Worm (Caenorhabditis elegans): Measurements from ENCODE around the gene pir-1.

Gene pir-1

DNA sequence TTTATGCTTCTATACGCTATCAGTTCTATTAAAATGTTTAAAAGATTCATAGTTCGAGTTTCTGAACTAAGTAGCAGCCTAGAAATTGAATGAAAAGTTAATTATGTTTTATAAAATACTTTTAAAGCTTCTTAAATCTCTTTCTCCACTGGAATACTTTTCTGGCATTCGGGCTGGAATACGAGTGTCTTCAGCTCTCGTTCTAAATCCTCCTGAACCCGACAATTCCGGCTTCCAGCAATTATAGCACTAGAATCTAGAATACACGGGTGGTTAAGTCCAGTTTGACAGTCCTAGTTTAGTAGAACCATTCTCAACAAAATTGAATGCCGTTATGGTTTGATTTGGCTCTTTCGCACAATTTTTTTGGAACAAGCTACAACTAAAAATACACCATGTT, 44.8 kb upstream of the pir-1 start:
- no peak for TF ChIP-seq fkh-10 (GFP tag; optimal IDR thresholded peaks at IDR 0.05)
- peak; percentile 12 for TF ChIP-seq nhr-43 (tag; optimal IDR thresholded peaks at IDR 0.05; ENCODE audit: poor library complexity, severe bottlenecking)
- TF ChIP-seq R02D3.7 (tag; optimal IDR thresholded peaks at IDR 0.05), result no peak
- no peak for TF ChIP-seq nhr-11 (tag; optimal IDR thresholded peaks at IDR 0.05)
- TF ChIP-seq snpc-4 (tag; optimal IDR thresholded peaks at IDR 0.05), result no peak
- TF ChIP-seq nhr-237 (tag; optimal IDR thresholded peaks at IDR 0.05), result no peak
- TF ChIP-seq aly-2 (tag; optimal IDR thresholded peaks at IDR 0.05), result no peak
- TF ChIP-seq pqm-1 (tag; optimal IDR thresholded peaks at IDR 0.05), result no peak
- TF ChIP-seq ZK546.5 (tag; optimal IDR thresholded peaks at IDR 0.05), result no peak
- TF ChIP-seq nhr-23 (tag; optimal IDR thresholded peaks at IDR 0.05), result no peak
- TF ChIP-seq ama-1 (optimal IDR thresholded peaks at IDR 0.05), result no peak
- TF ChIP-seq unc-62 (GFP tag; optimal IDR thresholded peaks at IDR 0.05), result no peak
- TF ChIP-seq ceh-28 (tag; optimal IDR thresholded peaks at IDR 0.05), result peak; percentile 14
- peak; percentile 62 for TF ChIP-seq lsy-12 (tag; optimal IDR thresholded peaks at IDR 0.05)
- no peak for TF ChIP-seq fkh-2 (tag; optimal IDR thresholded peaks at IDR 0.05)
- TF ChIP-seq pha-4 (tag; optimal IDR thresholded peaks at IDR 0.05), result no peak
- no peak for TF ChIP-seq daf-12 (tag; optimal IDR thresholded peaks at IDR 0.05)
- no peak for TF ChIP-seq unc-39 (tag; optimal IDR thresholded peaks at IDR 0.05)
- TF ChIP-seq ztf-4 (tag; optimal IDR thresholded peaks at IDR 0.05), result no peak
- TF ChIP-seq elt-2 (tag; optimal IDR thresholded peaks at IDR 0.05), result no peak
- no peak for TF ChIP-seq ceh-16 (tag; optimal IDR thresholded peaks at IDR 0.05)
- no peak for TF ChIP-seq nhr-25 (tag; optimal IDR thresholded peaks at IDR 0.05)
- TF ChIP-seq fos-1 (tag; optimal IDR thresholded peaks at IDR 0.05), result no peak
- TF ChIP-seq nhr-28 (tag; optimal IDR thresholded peaks at IDR 0.05), result no peak
- no peak for TF ChIP-seq nfya-1 (tag; optimal IDR thresholded peaks at IDR 0.05; ENCODE audit: insufficient read depth)
- no peak for TF ChIP-seq elt-1 (tag; optimal IDR thresholded peaks at IDR 0.05)

DNA sequence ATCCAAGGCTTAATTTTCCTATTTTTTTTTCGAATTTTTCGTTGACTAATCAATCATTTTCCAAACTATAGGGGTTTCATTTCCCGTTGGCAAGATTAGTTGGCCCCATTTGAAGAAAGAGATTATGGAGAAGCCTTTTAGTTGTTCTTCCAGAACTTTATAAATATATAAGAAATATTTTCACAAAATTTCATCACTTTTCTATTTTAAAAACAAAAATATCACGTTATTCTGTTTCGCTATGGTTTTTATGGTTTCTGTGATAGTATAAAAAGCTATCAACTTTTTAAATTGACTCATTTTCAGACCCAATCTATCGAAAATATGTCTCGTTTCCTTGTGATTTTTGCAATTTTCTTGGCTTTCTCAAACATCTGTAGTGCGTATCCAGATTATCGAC, 41.2 kb upstream of the pir-1 start, which contains the start of gene nlp-78:
Gene nlp-78, plus strand, starts transcription at position 301 of the 400 bp plus-strand sequence.
- TF ChIP-seq ceh-16 (tag; optimal IDR thresholded peaks at IDR 0.05) (no peak), fkh-10 (GFP tag; optimal IDR thresholded peaks at IDR 0.05) (no peak), elt-2 (tag; optimal IDR thresholded peaks at IDR 0.05) (no peak), mml-1 (tag; optimal IDR thresholded peaks at IDR 0.05) (no peak), ZK546.5 (tag; optimal IDR thresholded peaks at IDR 0.05) (no peak), elt-1 (tag; optimal IDR thresholded peaks at IDR 0.05) (no peak), nhr-12 (tag; optimal IDR thresholded peaks at IDR 0.05) (no peak), ztf-11 (tag; optimal IDR thresholded peaks at IDR 0.05) (no peak), fkh-2 (tag; optimal IDR thresholded peaks at IDR 0.05) (no peak), pqm-1 (tag; optimal IDR thresholded peaks at IDR 0.05) (no peak), R02D3.7 (tag; optimal IDR thresholded peaks at IDR 0.05) (no peak), nhr-11 (tag; optimal IDR thresholded peaks at IDR 0.05) (no peak), ceh-28 (tag; optimal IDR thresholded peaks at IDR 0.05) (no peak), lsy-12 (tag; optimal IDR thresholded peaks at IDR 0.05) (no peak), nhr-237 (tag; optimal IDR thresholded peaks at IDR 0.05) (no peak), aly-2 (tag; optimal IDR thresholded peaks at IDR 0.05) (no peak), nfya-1 (tag; optimal IDR thresholded peaks at IDR 0.05; ENCODE audit: insufficient read depth) (no peak), ztf-4 (tag; optimal IDR thresholded peaks at IDR 0.05) (no peak)

DNA sequence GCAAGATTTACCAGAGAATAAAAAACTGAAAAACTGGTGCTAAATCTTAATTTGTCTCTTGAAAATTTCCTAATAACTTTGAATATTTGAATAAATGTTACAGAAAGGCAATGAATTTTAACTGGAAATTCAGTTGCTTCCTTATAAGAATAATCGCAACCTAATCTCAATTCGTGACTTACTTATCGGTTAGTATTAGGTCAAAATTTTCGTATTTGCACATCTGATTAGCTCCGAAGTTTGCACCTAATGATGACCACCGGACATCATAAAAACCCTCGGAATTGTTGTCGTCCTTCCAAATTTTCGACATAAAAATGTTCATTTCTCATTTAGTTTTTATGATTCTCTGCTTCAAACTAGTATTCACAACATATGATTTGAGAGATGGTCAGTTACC, 39.3 kb upstream of the pir-1 start, which contains the start of gene C16D2.3:
Gene C16D2.3, plus strand, starts transcription at position 301 of the 400 bp plus-strand sequence.
- TF ChIP-seq nhr-67 (tag; optimal IDR thresholded peaks at IDR 0.05) (no peak), nfya-1 (tag; optimal IDR thresholded peaks at IDR 0.05; ENCODE audit: insufficient read depth) (no peak), nhr-43 (tag; optimal IDR thresholded peaks at IDR 0.05; ENCODE audit: poor library complexity, severe bottlenecking) (no peak), fkh-2 (tag; optimal IDR thresholded peaks at IDR 0.05) (no peak), ceh-9 (tag; optimal IDR thresholded peaks at IDR 0.05) (no peak), jun-1 (tag; optimal IDR thresholded peaks at IDR 0.05) (no peak), snpc-4 (tag; optimal IDR thresholded peaks at IDR 0.05) (no peak), daf-12 (tag; optimal IDR thresholded peaks at IDR 0.05) (no peak), nhr-11 (tag; optimal IDR thresholded peaks at IDR 0.05) (no peak)

DNA sequence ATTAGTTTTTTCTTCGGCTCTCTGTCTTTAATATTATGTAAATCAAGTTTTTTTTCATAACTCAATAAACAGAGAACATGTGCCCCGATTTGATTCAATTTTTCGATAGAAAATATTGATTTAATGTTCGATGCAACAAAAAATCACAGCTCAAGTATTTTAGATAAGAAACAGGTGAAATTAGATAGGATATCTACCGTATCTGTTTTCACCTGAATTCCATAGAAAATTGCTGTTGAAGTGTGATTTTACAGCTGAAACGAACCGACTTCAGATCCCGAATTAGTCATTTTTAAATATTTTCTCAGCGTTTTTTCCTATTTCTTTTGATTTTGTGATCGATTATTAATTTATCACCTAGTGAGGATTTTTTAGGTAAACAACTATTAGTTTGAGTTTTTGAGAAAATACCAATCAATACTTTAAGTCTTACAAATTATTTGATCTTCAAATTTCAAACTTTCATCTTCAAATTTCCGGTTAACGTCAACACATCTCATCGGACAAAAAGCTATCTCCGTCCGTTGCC, 37.9 kb upstream of the pir-1 start, which contains the start of gene Y9C2UA.1:
Gene Y9C2UA.1, plus strand, starts transcription at position 479 of the 529 bp plus-strand sequence.
- no peak for TF ChIP-seq nhr-67 (tag; optimal IDR thresholded peaks at IDR 0.05)
- TF ChIP-seq nhr-25 (tag; optimal IDR thresholded peaks at IDR 0.05), result no peak
- TF ChIP-seq ceh-28 (tag; optimal IDR thresholded peaks at IDR 0.05), result no peak
- no peak for TF ChIP-seq nhr-77 (tag; optimal IDR thresholded peaks at IDR 0.05)

DNA sequence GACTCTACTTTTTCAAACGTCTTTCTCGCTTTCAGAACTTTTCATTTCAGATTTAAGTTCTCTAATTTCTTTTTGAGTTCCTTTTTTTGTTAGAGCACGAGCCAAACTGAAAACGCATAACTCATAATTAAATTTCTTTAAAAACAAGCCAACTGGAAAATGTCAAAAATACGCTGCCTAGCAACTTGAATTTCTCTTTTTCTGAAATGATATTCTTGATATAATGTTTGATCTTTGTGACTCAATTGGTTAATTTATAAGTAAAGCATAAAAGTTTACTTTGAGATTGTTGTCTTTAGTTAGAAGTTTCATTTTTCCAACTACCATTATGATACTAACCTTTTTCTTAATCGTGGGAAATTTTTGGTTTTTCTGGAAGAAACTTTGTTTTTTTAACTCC, 36.0 kb upstream of the pir-1 start:
- TF ChIP-seq egl-27 (tag; optimal IDR thresholded peaks at IDR 0.05) (no peak), fkh-2 (tag; optimal IDR thresholded peaks at IDR 0.05) (no peak), mdl-1 (tag; optimal IDR thresholded peaks at IDR 0.05) (no peak), nhr-43 (tag; optimal IDR thresholded peaks at IDR 0.05; ENCODE audit: poor library complexity, severe bottlenecking) (no peak), ama-1 (optimal IDR thresholded peaks at IDR 0.05) (no peak), ztf-4 (tag; optimal IDR thresholded peaks at IDR 0.05) (no peak), daf-12 (tag; optimal IDR thresholded peaks at IDR 0.05) (no peak), tbx-2 (tag; optimal IDR thresholded peaks at IDR 0.05) (no peak), hmg-11 (tag; optimal IDR thresholded peaks at IDR 0.05) (no peak), skn-1 (tag; optimal IDR thresholded peaks at IDR 0.05) (no peak), elt-3 (tag; optimal IDR thresholded peaks at IDR 0.05) (no peak), nhr-76 (tag; optimal IDR thresholded peaks at IDR 0.05) (no peak), ceh-9 (tag; optimal IDR thresholded peaks at IDR 0.05) (no peak), sea-2 (GFP tag; optimal IDR thresholded peaks at IDR 0.05) (no peak), nhr-25 (tag; optimal IDR thresholded peaks at IDR 0.05) (no peak), nhr-23 (tag; optimal IDR thresholded peaks at IDR 0.05) (no peak), egl-5 (tag; optimal IDR thresholded peaks at IDR 0.05) (no peak), R02D3.7 (tag; optimal IDR thresholded peaks at IDR 0.05) (no peak)

Data from whole organism, L3 larva.